Fruit fly (Drosophila melanogaster) whole organism, embryonic: ENCODE data around the gene AsnRS.

Source experiments
- Atf6 ChIP-seq: fragments of 200-800 bp; sonication (Bioruptor generic); IDR thresholded peaks from 2 replicates; pipeline ENCODE4 v1.3.6; 2022; ENCODE audit warnings: missing biosample characterization, missing genetic modification characterization
- Blimp-1 ChIP-seq: fragments of 200-800 bp; sonication (Bioruptor generic); optimal IDR thresholded peaks from 3 replicates; lab custom pipeline; 2018; ENCODE audit warnings: missing biosample characterization, missing genetic modification characterization, mild to moderate bottlenecking, moderate library complexity, missing genetic modification reagents
- CG10366 ChIP-seq: fragments of 200-800 bp; sonication (Bioruptor generic); IDR thresholded peaks from 2 replicates; pipeline ENCODE4 v1.3.6; 2022; ENCODE audit warnings: missing biosample characterization, missing genetic modification characterization
- CG10543 ChIP-seq: fragments of 200-800 bp; sonication (Bioruptor generic); optimal IDR thresholded peaks from 3 replicates; lab custom pipeline; 2017; ENCODE audit warnings: missing biosample characterization, mild to moderate bottlenecking, missing genetic modification characterization, moderate library complexity
- CG10979 ChIP-seq: fragments of 200-800 bp; sonication (Bioruptor generic); optimal IDR thresholded peaks from 2 replicates; lab custom pipeline; 2018; ENCODE audit warnings: missing biosample characterization, mild to moderate bottlenecking, missing genetic modification characterization, moderate library complexity
- CG11085 ChIP-seq: fragments of 200-800 bp; sonication (Bioruptor generic); IDR thresholded peaks from 2 replicates; pipeline ENCODE4 v1.3.6; 2022; ENCODE audit warnings: missing biosample characterization, missing genetic modification characterization
- CG11695 ChIP-seq: fragments of 200-800 bp; sonication (Bioruptor generic); IDR thresholded peaks from 3 replicates; pipeline ENCODE4 v1.3.6; 2022; ENCODE audit warnings: missing biosample characterization, missing genetic modification characterization
- CG14710 ChIP-seq: fragments of 200-800 bp; sonication (Bioruptor generic); optimal IDR thresholded peaks from 3 replicates; lab custom pipeline; 2019; ENCODE audit warnings: missing biosample characterization, mild to moderate bottlenecking, missing genetic modification characterization, moderate library complexity
- CG17385 ChIP-seq: fragments of 200-800 bp; sonication (Bioruptor generic); optimal IDR thresholded peaks from 3 replicates; lab custom pipeline; 2018; ENCODE audit warnings: missing biosample characterization, mild to moderate bottlenecking, missing genetic modification characterization
- CG18262 ChIP-seq: fragments of 200-800 bp; optimal IDR thresholded peaks from 3 replicates; lab custom pipeline; 2019; ENCODE audit warnings: missing biosample characterization, mild to moderate bottlenecking, missing genetic modification characterization, moderate library complexity
- CG1832 ChIP-seq: fragments of 200-800 bp; sonication (Bioruptor generic); optimal IDR thresholded peaks from 2 replicates; lab custom pipeline; 2017; ENCODE audit warnings: missing biosample characterization, mild to moderate bottlenecking, missing genetic modification characterization, inconsistent platforms
- CG2120 ChIP-seq: fragments of 200-800 bp; sonication (Bioruptor generic); optimal IDR thresholded peaks from 3 replicates; lab custom pipeline; 2016; ENCODE audit warnings: missing biosample characterization, missing genetic modification characterization
- CG2199 ChIP-seq: fragments of 200-800 bp; sonication (Bioruptor generic); IDR thresholded peaks from 3 replicates; pipeline ENCODE4 v1.3.6; 2022; ENCODE audit warnings: missing biosample characterization, missing genetic modification characterization
- CG2678 ChIP-seq: fragments of 200-800 bp; sonication (Bioruptor generic); optimal IDR thresholded peaks from 3 replicates; lab custom pipeline; 2019; ENCODE audit warnings: missing biosample characterization, mild to moderate bottlenecking, missing genetic modification characterization, moderate library complexity
- CG2712 ChIP-seq: fragments of 200-800 bp; optimal IDR thresholded peaks from 3 replicates; lab custom pipeline; 2019; ENCODE audit warnings: missing biosample characterization, mild to moderate bottlenecking, missing genetic modification characterization, moderate library complexity
- CG3281 ChIP-seq: fragments of 200-800 bp; sonication (Bioruptor generic); optimal IDR thresholded peaks from 3 replicates; lab custom pipeline; 2017; ENCODE audit warnings: missing biosample characterization, mild to moderate bottlenecking, missing genetic modification characterization
- CG4360 ChIP-seq: fragments of 200-800 bp; sonication (Bioruptor generic); IDR thresholded peaks from 2 replicates; pipeline ENCODE4 v1.3.6; 2022; ENCODE audit warnings: missing biosample characterization, missing genetic modification characterization
- CG8089 ChIP-seq: fragments of 200-800 bp; sonication (Bioruptor generic); optimal IDR thresholded peaks from 3 replicates; lab custom pipeline; 2016; ENCODE audit warnings: missing biosample characterization, missing genetic modification characterization
- CoRest ChIP-seq: fragments of 200-800 bp; sonication (Bioruptor generic); optimal IDR thresholded peaks from 3 replicates; lab custom pipeline; 2018; ENCODE audit warnings: missing biosample characterization, mild to moderate bottlenecking, missing genetic modification characterization, moderate library complexity
- Dip3 ChIP-seq: fragments of 200-800 bp; sonication (Bioruptor generic); optimal IDR thresholded peaks from 3 replicates; lab custom pipeline; 2016; ENCODE audit warnings: missing biosample characterization, missing genetic modification characterization
- Drgx ChIP-seq: fragments of 200-800 bp; sonication (Bioruptor generic); IDR thresholded peaks from 2 replicates; pipeline ENCODE4 v1.3.6; 2022; ENCODE audit warnings: missing biosample characterization, missing genetic modification characterization
- Fer3 ChIP-seq: fragments of 200-800 bp; sonication (Bioruptor generic); optimal IDR thresholded peaks from 2 replicates; lab custom pipeline; 2018; ENCODE audit warnings: missing biosample characterization, mild to moderate bottlenecking, missing genetic modification characterization, moderate library complexity
- HHEX ChIP-seq: fragments of 200-800 bp; sonication (Bioruptor generic); optimal IDR thresholded peaks from 3 replicates; lab custom pipeline; 2017; ENCODE audit warnings: missing biosample characterization, mild to moderate bottlenecking, missing genetic modification characterization, missing genetic modification reagents
- Hsf ChIP-seq: fragments of 200-800 bp; sonication (Bioruptor generic); optimal IDR thresholded peaks from 3 replicates; lab custom pipeline; 2016; ENCODE audit warnings: missing biosample characterization, missing genetic modification characterization
- Med ChIP-seq: fragments of 200-800 bp; sonication (Bioruptor generic); peaks from one replicate; lab custom pipeline; 2016; ENCODE audit warnings: missing biosample characterization, missing genetic modification characterization, mild to moderate bottlenecking, inconsistent platforms, moderate library complexity
- Nf-YC ChIP-seq: fragments of 200-800 bp; optimal IDR thresholded peaks from 3 replicates; lab custom pipeline; 2019; ENCODE audit warnings: missing biosample characterization, mild to moderate bottlenecking, missing genetic modification characterization, moderate library complexity
- PHDP ChIP-seq: fragments of 200-800 bp; sonication (Bioruptor generic); optimal IDR thresholded peaks from 3 replicates; lab custom pipeline; 2018; ENCODE audit warnings: missing biosample characterization, mild to moderate bottlenecking, missing genetic modification characterization, moderate library complexity
- Pdp1 ChIP-seq, 2 experiments: fragments of 200-800 bp; sonication (Bioruptor generic); optimal IDR thresholded peaks; 3 replicates each; lab custom pipeline; 2016; ENCODE audit warnings: missing biosample characterization in 2 of 2, missing genetic modification characterization in 2 of 2, mild to moderate bottlenecking in 1 of 2, moderate library complexity in 1 of 2
- Rfx ChIP-seq: fragments of 200-800 bp; sonication (Bioruptor generic); IDR thresholded peaks from 2 replicates; pipeline ENCODE4 v1.3.6; 2022; ENCODE audit warnings: missing biosample characterization, missing genetic modification characterization
- Sin3A ChIP-seq: fragments of >200 bp; optimal IDR thresholded peaks from 2 replicates; lab custom pipeline; 2018
- Spps ChIP-seq: fragments of 200-800 bp; sonication (Bioruptor generic); optimal IDR thresholded peaks from 2 replicates; lab custom pipeline; 2018; ENCODE audit warnings: missing biosample characterization, mild to moderate bottlenecking, missing genetic modification characterization
- ara ChIP-seq: fragments of 200-800 bp; sonication (Bioruptor generic); IDR thresholded peaks from 2 replicates; pipeline ENCODE4 v1.3.6; 2022; ENCODE audit warnings: missing biosample characterization, missing genetic modification characterization
- bsh ChIP-seq, 2 experiments: fragments of 200-800 bp; sonication (Bioruptor generic); optimal IDR thresholded peaks; 2 replicates each; lab custom pipeline; 2017 to 2018; ENCODE audit warnings: mild to moderate bottlenecking in 2 of 2, missing biosample characterization in 2 of 2, missing genetic modification characterization in 2 of 2, moderate library complexity in 1 of 2
- cg ChIP-seq: fragments of 200-800 bp; sonication (Bioruptor generic); optimal IDR thresholded peaks from 3 replicates; lab custom pipeline; 2019; ENCODE audit warnings: missing biosample characterization, mild to moderate bottlenecking, missing genetic modification characterization, moderate library complexity
- dmrt11E ChIP-seq: fragments of 200-800 bp; sonication (Bioruptor generic); optimal IDR thresholded peaks from 3 replicates; lab custom pipeline; 2018; ENCODE audit warnings: missing biosample characterization, mild to moderate bottlenecking, missing genetic modification characterization, moderate library complexity
- dysf ChIP-seq: fragments of 200-800 bp; sonication (Bioruptor generic); IDR thresholded peaks from 3 replicates; pipeline ENCODE4 v1.3.6; 2022; ENCODE audit warnings: missing biosample characterization, missing genetic modification characterization
- grau ChIP-seq: fragments of 200-800 bp; optimal IDR thresholded peaks from 3 replicates; lab custom pipeline; 2019; ENCODE audit warnings: missing biosample characterization, mild to moderate bottlenecking, missing genetic modification characterization, moderate library complexity
- kni ChIP-seq: fragments of 200-800 bp; sonication (Bioruptor generic); optimal IDR thresholded peaks from 3 replicates; lab custom pipeline; 2017; ENCODE audit warnings: mild to moderate bottlenecking, missing biosample characterization, missing genetic modification reagents, missing genetic modification characterization
- lbe ChIP-seq: fragments of 200-800 bp; sonication (Bioruptor generic); optimal IDR thresholded peaks from 2 replicates; lab custom pipeline; 2016; ENCODE audit warnings: missing biosample characterization, mild to moderate bottlenecking, missing genetic modification characterization
- lola ChIP-seq, 3 experiments: fragments of >200 bp in 2 of 3; fragments of 200-800 bp in 1 of 3; sonication (Bioruptor generic) in 1 of 3; optimal IDR thresholded peaks; 2 replicates each; lab custom pipeline; 2017 to 2019; ENCODE audit warnings: missing biosample characterization in 3 of 3, missing genetic modification characterization in 3 of 3, mild to moderate bottlenecking in 1 of 3, moderate library complexity in 1 of 3
- phol ChIP-seq: fragments of 200-800 bp; sonication (Bioruptor generic); optimal IDR thresholded peaks from 3 replicates; lab custom pipeline; 2018; ENCODE audit warnings: missing biosample characterization, mild to moderate bottlenecking, missing genetic modification characterization, moderate library complexity
- rib ChIP-seq: fragments of 200-800 bp; sonication (Bioruptor generic); IDR thresholded peaks from 2 replicates; pipeline ENCODE4 v1.3.6; 2022; ENCODE audit warnings: missing biosample characterization, missing genetic modification characterization
- sens ChIP-seq: fragments of 200-800 bp; sonication (Bioruptor generic); peaks from one replicate; lab custom pipeline; 2016; ENCODE audit warnings: missing biosample characterization, missing genetic modification characterization
- sens-2 ChIP-seq: fragments of 200-800 bp; sonication (Bioruptor generic); IDR thresholded peaks from 2 replicates; pipeline ENCODE4 v1.3.6; 2022; ENCODE audit warnings: missing biosample characterization, missing genetic modification characterization
- ssp ChIP-seq: fragments of 200-800 bp; sonication (Bioruptor generic); IDR thresholded peaks from 2 replicates; pipeline ENCODE4 v1.3.6; 2022; ENCODE audit warnings: missing biosample characterization, missing genetic modification characterization
- tap ChIP-seq: fragments of 200-800 bp; optimal IDR thresholded peaks from 3 replicates; lab custom pipeline; 2019; ENCODE audit warnings: missing biosample characterization, mild to moderate bottlenecking, missing genetic modification characterization, moderate library complexity
- unpg ChIP-seq: fragments of 200-800 bp; sonication (Bioruptor generic); optimal IDR thresholded peaks from 3 replicates; lab custom pipeline; 2018; ENCODE audit warnings: missing biosample characterization, mild to moderate bottlenecking, missing genetic modification characterization, moderate library complexity
- vvl ChIP-seq: fragments of 200-800 bp; sonication (Bioruptor generic); IDR thresholded peaks from 2 replicates; pipeline ENCODE4 v1.3.6; 2022; ENCODE audit warnings: missing biosample characterization, missing genetic modification characterization

Gene AsnRS

DNA sequence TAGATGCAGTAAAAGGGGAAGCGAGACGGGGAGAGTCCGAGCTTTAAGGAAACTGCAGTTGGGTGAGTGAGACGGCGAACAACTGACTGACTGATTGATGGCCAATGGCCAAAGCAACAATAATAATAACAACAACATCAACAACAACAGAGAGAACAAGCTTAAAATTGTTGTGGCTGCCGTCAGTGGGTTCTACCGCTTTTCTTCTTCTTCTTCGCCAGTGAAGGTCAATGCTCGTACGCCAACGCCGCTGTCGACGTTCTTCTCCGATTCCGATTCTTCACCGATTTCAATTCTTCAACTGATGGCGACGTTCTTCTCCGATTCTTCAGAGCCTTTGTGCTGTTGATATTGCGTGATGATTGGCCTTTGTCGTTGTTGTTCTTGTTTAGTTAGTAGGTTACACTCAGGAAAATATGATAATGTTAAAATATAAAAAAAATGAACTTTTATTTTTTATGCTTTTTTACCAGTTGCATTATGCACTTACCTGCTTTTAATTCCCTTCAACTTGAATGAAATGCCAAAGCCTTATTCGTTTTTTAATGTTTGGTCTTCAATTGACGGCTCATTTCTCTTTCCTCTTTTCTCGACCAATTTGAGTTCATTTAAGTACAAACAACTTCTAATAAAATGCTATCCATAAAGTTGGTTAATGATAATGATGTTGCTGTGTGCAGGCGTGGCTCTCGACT is 10.6 kb upstream of the AsnRS start:
- TF ChIP-seq cg (GFP tag; lab: Kevin White, UChicago): no peak
- no peak for TF ChIP-seq Nf-YC (tag; lab: Kevin White, UChicago)
- TF ChIP-seq Pdp1 (GFP tag; optimal IDR thresholded peaks at IDR 0.05; lab: Kevin White, UChicago): peak in 1 of 2 experiments; percentile 6
- TF ChIP-seq CG2678 (tag; lab: Kevin White, UChicago): peak; percentile 16
- TF ChIP-seq Med (GFP tag; lab: Kevin White, UChicago): peak; percentile 59
- peak in 1 of 3 experiments; percentile 9 for TF ChIP-seq lola (GFP tag; optimal IDR thresholded peaks at IDR 0.05; lab: Kevin White, UChicago)
- 0 out of 2 replicates have a peak, but pooled peaks have one; percentile 41 for TF ChIP-seq Atf6
- peak; percentile 40 for TF ChIP-seq Drgx (GFP tag; lab: Robert Waterston, UW)
- TF ChIP-seq Hsf: peak; percentile 21
- peak; percentile 2 for TF ChIP-seq kni (GFP tag; lab: Kevin White, UChicago)
- TF ChIP-seq dysf (GFP tag; lab: Robert Waterston, UW): 0 out of 3 replicates have a peak, but pooled peaks have one; percentile 26
- TF ChIP-seq bsh (GFP tag; optimal IDR thresholded peaks at IDR 0.05; lab: Kevin White, UChicago): peak in 1 of 2 experiments; percentile 36
- no peak for TF ChIP-seq CG10543 (GFP tag; lab: Kevin White, UChicago)
- peak; percentile 4 for TF ChIP-seq HHEX (GFP tag; lab: Kevin White, UChicago)
- peak; percentile 12 for TF ChIP-seq Fer3 (tag; lab: Kevin White, UChicago)
- TF ChIP-seq Blimp-1 (GFP tag; lab: Kevin White, UChicago): peak; percentile 37
- no peak for TF ChIP-seq CG8089
- TF ChIP-seq Sin3A (lab: Kevin White, UChicago): no peak
- TF ChIP-seq CoRest: peak; percentile 11
- TF ChIP-seq CG11695: peak; percentile 47; the same call in 1 of the 3 replicates
- TF ChIP-seq ara: no peak
- peak; percentile 42 for TF ChIP-seq CG17385 (GFP tag; lab: Kevin White, UChicago)
- no peak for TF ChIP-seq CG14710
- TF ChIP-seq lbe: peak; percentile 58
- no peak for TF ChIP-seq CG11085 (GFP tag; lab: Robert Waterston, UW)
- peak; percentile 34 for TF ChIP-seq CG2120 (GFP tag; lab: Kevin White, UChicago)
- peak; percentile 20; the same call in 1 of the 2 replicates for TF ChIP-seq ssp
- peak; percentile 19 for TF ChIP-seq unpg (GFP tag; lab: Kevin White, UChicago)
- peak; percentile 4 for TF ChIP-seq Spps (tag; lab: Kevin White, UChicago)
- 0 out of 2 replicates have a peak, but pooled peaks have one; percentile 26 for TF ChIP-seq Rfx (GFP tag; lab: Robert Waterston, UW)
- TF ChIP-seq CG2199 (GFP tag; lab: Robert Waterston, UW): 0 out of 3 replicates have a peak, but pooled peaks have one; percentile 64
- TF ChIP-seq CG3281 (GFP tag; lab: Kevin White, UChicago): peak; percentile 6
- TF ChIP-seq CG10979 (tag; lab: Kevin White, UChicago): peak; percentile 27
- TF ChIP-seq grau (tag; lab: Kevin White, UChicago): peak; percentile 17
- TF ChIP-seq CG18262: peak; percentile 30
- no peak for TF ChIP-seq CG10366 (GFP tag; lab: Robert Waterston, UW)
- peak; percentile 10 for TF ChIP-seq phol
- TF ChIP-seq PHDP (tag; lab: Kevin White, UChicago): peak; percentile 22
- TF ChIP-seq sens (GFP tag; lab: Kevin White, UChicago): peak; percentile 83
- peak; percentile 27 for TF ChIP-seq dmrt11E
- TF ChIP-seq tap (tag; lab: Kevin White, UChicago): no peak
- no peak for TF ChIP-seq sens-2
- TF ChIP-seq rib: no peak
- TF ChIP-seq CG4360 (GFP tag; lab: Robert Waterston, UW): 0 out of 2 replicates have a peak, but pooled peaks have one; percentile 9
- peak; percentile 2 for TF ChIP-seq Dip3 (GFP tag; lab: Kevin White, UChicago)
- TF ChIP-seq vvl (GFP tag; lab: Robert Waterston, UW): peak; percentile 13; the same call in 1 of the 2 replicates
- TF ChIP-seq CG2712 (tag; lab: Kevin White, UChicago): peak; percentile 21
- TF ChIP-seq CG1832 (GFP tag; lab: Kevin White, UChicago): peak; percentile 13
